Worm (Caenorhabditis elegans) whole organism, L3 larva: Measurements from ENCODE around the gene C50F4.10.

ENCODE experiments used
- aly-2 ChIP-seq: fragments of 150-350 bp; optimal IDR thresholded peaks from 2 replicates; lab custom pipeline; 2014; ENCODE audit warnings: missing biosample characterization, missing genetic modification characterization
- egl-5 ChIP-seq: fragments of 150-350 bp; optimal IDR thresholded peaks from 2 replicates; lab custom pipeline; 2017; ENCODE audit warnings: missing biosample characterization, missing genetic modification reagents, missing genetic modification characterization, inconsistent platforms
- fos-1 ChIP-seq: fragments of 150-350 bp; optimal IDR thresholded peaks from 2 replicates; lab custom pipeline; 2014; ENCODE audit warnings: missing biosample characterization, missing genetic modification characterization
- jun-1 ChIP-seq: fragments of 150-350 bp; optimal IDR thresholded peaks from 2 replicates; lab custom pipeline; 2014; ENCODE audit warnings: missing biosample characterization, missing genetic modification reagents, missing genetic modification characterization
- lin-39 ChIP-seq: fragments of 150-350 bp; optimal IDR thresholded peaks from 2 replicates; lab custom pipeline; 2018; ENCODE audit warnings: missing biosample characterization, missing genetic modification reagents, missing genetic modification characterization
- nhr-77 ChIP-seq: fragments of 150-350 bp; optimal IDR thresholded peaks from 2 replicates; lab custom pipeline; 2014; ENCODE audit warnings: missing biosample characterization, missing genetic modification characterization

- TF ChIP-seq nhr-77 (tag; lab: Kevin White, UChicago) (no peak), egl-5 (tag; lab: Kevin White, UChicago) (no peak), aly-2 (tag; lab: Kevin White, UChicago) (no peak), fos-1 (no peak), jun-1 (tag; lab: Kevin White, UChicago) (no peak), lin-39 (tag; lab: Kevin White, UChicago) (no peak)
These were observed 25.3 kb upstream of the C50F4.10 start for ce11 chrV:9556668-9557067.
